Fruit fly (Drosophila melanogaster) S2 (cell line): Measurements from ENCODE around the gene ab.
A peak's percentile ranks its signal among the peaks of the same experiment; 100 is the strongest.

Source experiments
- CG8478 ChIP-seq: fragments of >200 bp; optimal IDR thresholded peaks from 2 replicates; lab custom pipeline; 2018
- CTCF ChIP-seq, 2 experiments: fragments of >200 bp; optimal IDR thresholded peaks; 2 replicates each; lab custom pipeline; 2018

dm6 chr2L:11277927-11278351 is 67.5 kb downstream of the ab start, which contains the start of gene CG33695:
- no peak for TF ChIP-seq CG8478 (lab: Kevin White, UChicago)
- TF ChIP-seq CTCF (optimal IDR thresholded peaks at IDR 0.05; lab: Kevin White, UChicago), result peak; percentile 3 to 27
